Worm (Caenorhabditis elegans): ENCODE measurements around the gene C01B10.44.

Gene C01B10.44

DNA sequence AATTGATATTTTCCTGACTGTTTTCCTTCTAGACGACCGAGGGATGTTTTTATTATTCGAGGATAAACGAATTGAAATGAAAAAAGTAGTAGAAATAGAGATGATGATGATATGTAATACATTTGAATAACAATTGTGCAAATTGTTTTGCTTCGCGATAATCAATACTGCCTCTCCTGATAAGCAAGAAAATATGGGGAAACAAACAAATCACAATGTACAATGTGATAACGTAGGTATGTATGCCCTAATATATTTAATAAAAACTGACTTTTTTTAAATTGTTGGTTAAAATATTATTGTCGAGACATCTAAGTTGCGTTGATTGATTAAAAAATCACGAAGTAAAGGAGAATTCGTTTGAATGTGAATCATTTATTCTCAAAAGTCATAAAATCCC, 4.3 kb downstream of the C01B10.44 start, which contains the start of gene cest-5.2:
Gene cest-5.2, minus strand, starts transcription at position 128 of the 400 bp plus-strand sequence.
- TF ChIP-seq dao-5 (tag; optimal IDR thresholded peaks at IDR 0.05) (no peak), W03F9.2 (tag; optimal IDR thresholded peaks at IDR 0.05) (no peak), him-1 (tag; optimal IDR thresholded peaks at IDR 0.05) (no peak)

DNA sequence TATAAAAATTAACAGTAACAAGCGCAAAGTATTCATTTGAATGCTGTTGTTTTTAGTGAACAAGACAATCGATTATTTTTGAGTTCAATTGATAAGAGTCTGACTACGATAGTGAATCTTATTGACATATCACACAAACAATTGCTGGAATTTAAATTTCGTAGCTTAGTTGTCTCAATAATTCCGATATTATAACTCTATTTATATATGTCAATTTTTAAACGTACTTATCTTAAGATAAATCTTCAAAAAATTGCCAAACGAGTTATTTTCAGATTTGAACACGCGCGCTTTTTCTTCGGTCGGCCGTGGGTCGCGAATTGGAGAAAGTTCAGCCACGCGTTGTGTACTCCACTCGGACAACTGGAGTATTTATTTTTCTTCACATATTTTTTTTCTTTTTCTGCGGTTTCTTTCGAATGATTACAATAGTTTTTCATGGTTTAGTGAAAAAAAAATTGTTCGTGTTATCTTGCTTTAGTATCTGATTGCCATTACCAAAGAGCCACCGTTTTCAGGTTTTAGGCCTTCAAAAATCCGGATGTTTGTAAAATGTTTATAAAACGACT, 8.3 kb downstream of the C01B10.44 start, which contains the start of the genes cest-5.1 and C01B10.9:
Gene cest-5.1, minus strand, starts transcription at position 51 of the 569 bp plus-strand sequence.
Gene C01B10.9, plus strand, starts transcription at position 519 of the 569 bp plus-strand sequence.
- no peak for TF ChIP-seq him-1 (tag; optimal IDR thresholded peaks at IDR 0.05)
- peak; percentile 73 for TF ChIP-seq W03F9.2 (tag; optimal IDR thresholded peaks at IDR 0.05)
- no peak for TF ChIP-seq dao-5 (tag; optimal IDR thresholded peaks at IDR 0.05)

DNA sequence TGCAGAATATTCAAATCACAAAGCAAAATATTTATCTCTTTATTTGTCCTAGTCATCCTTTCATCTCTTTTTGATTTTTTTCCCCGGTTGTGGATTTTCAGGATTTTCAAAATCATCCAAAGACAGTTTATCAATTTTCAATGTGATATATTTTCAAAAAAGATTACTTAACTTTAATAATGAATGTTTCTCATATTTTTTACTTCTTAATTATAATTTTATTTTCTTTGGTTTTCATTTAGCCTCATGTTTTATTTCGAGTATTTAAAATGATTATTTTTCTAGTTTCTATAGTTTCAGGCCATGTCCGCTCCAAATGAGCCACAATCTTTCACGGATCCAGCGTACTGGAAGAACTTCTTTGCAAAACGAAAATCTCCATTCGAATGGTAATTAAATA, 11.3 kb downstream of the C01B10.44 start, which contains the start of gene metl-13:
Gene metl-13, plus strand, starts transcription at position 301 of the 400 bp plus-strand sequence.
- TF ChIP-seq W03F9.2 (tag; optimal IDR thresholded peaks at IDR 0.05) (no peak), dao-5 (tag; optimal IDR thresholded peaks at IDR 0.05) (no peak), him-1 (tag; optimal IDR thresholded peaks at IDR 0.05) (no peak)

- no peak for TF ChIP-seq dao-5 (tag; optimal IDR thresholded peaks at IDR 0.05)
- no peak for TF ChIP-seq him-1 (tag; optimal IDR thresholded peaks at IDR 0.05)
- no peak for TF ChIP-seq W03F9.2 (tag; optimal IDR thresholded peaks at IDR 0.05)
Measured at ce11 chrIV:6638256-6638655, 14.8 kb downstream of the C01B10.44 start, which contains the start of gene C01B10.7. Gene C01B10.7, plus strand, starts transcription at chrIV:6638556.

ce11 chrIV:6639880-6640279, 16.4 kb downstream of the C01B10.44 start, which contains the start of gene C01B10.6:
Gene C01B10.6, plus strand, starts transcription at chrIV:6640180.
- TF ChIP-seq dao-5 (tag; optimal IDR thresholded peaks at IDR 0.05) (no peak), him-1 (tag; optimal IDR thresholded peaks at IDR 0.05) (no peak), W03F9.2 (tag; optimal IDR thresholded peaks at IDR 0.05) (no peak)

- no peak for TF ChIP-seq dao-5 (tag; optimal IDR thresholded peaks at IDR 0.05)
- TF ChIP-seq him-1 (tag; optimal IDR thresholded peaks at IDR 0.05), result no peak
- no peak for TF ChIP-seq W03F9.2 (tag; optimal IDR thresholded peaks at IDR 0.05)
Measured at ce11 chrIV:6645867-6646655, 22.6 kb downstream of the C01B10.44 start, which contains the start of gene hil-7. Gene hil-7, plus strand, starts transcription at chrIV:6646312.

- TF ChIP-seq W03F9.2 (tag; optimal IDR thresholded peaks at IDR 0.05) (no peak), him-1 (tag; optimal IDR thresholded peaks at IDR 0.05) (no peak), dao-5 (tag; optimal IDR thresholded peaks at IDR 0.05) (no peak)
Measured at ce11 chrIV:6646905-6647304, 23.4 kb downstream of the C01B10.44 start.

DNA sequence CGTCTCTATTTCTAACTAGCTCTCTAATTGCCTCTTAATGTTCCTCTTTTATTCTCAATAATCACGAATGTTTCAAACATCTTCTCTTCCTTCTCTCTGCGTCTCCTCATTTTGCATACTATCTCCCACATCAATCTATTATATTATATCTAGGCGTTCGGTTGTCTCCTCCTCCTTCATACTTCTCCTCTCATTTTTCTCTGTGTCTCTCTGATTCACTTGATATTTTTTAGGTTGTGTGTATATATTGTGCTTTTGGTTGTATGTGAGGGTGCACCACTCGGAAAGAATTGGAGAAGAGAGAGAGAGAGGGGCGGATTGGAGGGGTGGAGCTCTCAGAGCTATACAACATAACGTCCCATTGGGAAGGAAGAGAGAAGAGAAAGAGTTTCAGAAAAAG, 25.1 kb downstream of the C01B10.44 start:
- TF ChIP-seq W03F9.2 (tag; optimal IDR thresholded peaks at IDR 0.05) (no peak), dao-5 (tag; optimal IDR thresholded peaks at IDR 0.05) (no peak), him-1 (tag; optimal IDR thresholded peaks at IDR 0.05) (no peak)

- no peak for TF ChIP-seq dao-5 (tag; optimal IDR thresholded peaks at IDR 0.05)
- no peak for TF ChIP-seq W03F9.2 (tag; optimal IDR thresholded peaks at IDR 0.05)
- no peak for TF ChIP-seq him-1 (tag; optimal IDR thresholded peaks at IDR 0.05)
Measured at ce11 chrIV:6652479-6653022, 29.1 kb downstream of the C01B10.44 start.

- no peak for TF ChIP-seq him-1 (tag; optimal IDR thresholded peaks at IDR 0.05)
- TF ChIP-seq dao-5 (tag; optimal IDR thresholded peaks at IDR 0.05), result no peak
Measured at ce11 chrIV:6653663-6654201, 30.2 kb downstream of the C01B10.44 start.

DNA sequence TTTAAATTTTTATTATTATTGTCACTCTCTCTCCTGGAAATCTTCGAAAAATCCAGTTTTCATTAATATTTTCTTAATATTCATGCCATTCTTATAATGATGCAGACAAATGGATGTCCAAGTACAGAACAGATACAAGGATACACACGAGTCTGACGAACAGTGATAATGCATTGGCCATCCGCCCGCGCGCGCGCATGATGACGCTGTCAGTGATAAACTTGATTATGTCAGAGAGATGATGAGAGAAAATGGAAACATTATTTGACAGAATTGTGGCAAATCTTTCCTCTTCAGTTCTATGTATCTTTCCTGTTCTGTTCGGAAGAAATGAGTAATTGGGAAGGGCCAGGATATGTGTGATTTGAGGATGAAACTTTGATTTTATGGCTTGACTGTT, 32.3 kb downstream of the C01B10.44 start:
- TF ChIP-seq dao-5 (tag; optimal IDR thresholded peaks at IDR 0.05), result no peak
- TF ChIP-seq him-1 (tag; optimal IDR thresholded peaks at IDR 0.05), result no peak
- no peak for TF ChIP-seq W03F9.2 (tag; optimal IDR thresholded peaks at IDR 0.05)

ce11 chrIV:6657519-6658031, 34.1 kb downstream of the C01B10.44 start, which contains the start of gene C01B10.11:
Gene C01B10.11, plus strand, starts transcription at chrIV:6657981.
- no peak for TF ChIP-seq dao-5 (tag; optimal IDR thresholded peaks at IDR 0.05)
- TF ChIP-seq him-1 (tag; optimal IDR thresholded peaks at IDR 0.05), result no peak
- TF ChIP-seq W03F9.2 (tag; optimal IDR thresholded peaks at IDR 0.05), result no peak

ce11 chrIV:6664336-6664735, 40.8 kb downstream of the C01B10.44 start:
- TF ChIP-seq W03F9.2 (tag; optimal IDR thresholded peaks at IDR 0.05), result no peak
- TF ChIP-seq him-1 (tag; optimal IDR thresholded peaks at IDR 0.05), result no peak
- no peak for TF ChIP-seq dao-5 (tag; optimal IDR thresholded peaks at IDR 0.05)

All from whole organism, L4/young adult.